Worm (Caenorhabditis elegans) whole organism, L4 larva: ENCODE data around the gene T05A10.6.

Source experiments
- F26F4.8 ChIP-seq: fragments of 200-800 bp; sonication (Bioruptor generic); conservative IDR thresholded peaks from 2 replicates; pipeline ENCODE4 v1.3.6; 2022; ENCODE audit warnings: missing genetic modification characterization, missing compliant biosample characterization
- F37D6.2 ChIP-seq: sonication (generic microtip); optimal IDR thresholded peaks from 2 replicates; lab custom pipeline; 2016; ENCODE audit warnings: mild to moderate bottlenecking, missing genetic modification characterization, missing compliant biosample characterization
- R02D3.7 ChIP-seq: fragments of 150-350 bp; sonication (generic microtip); optimal IDR thresholded peaks from 3 replicates; lab custom pipeline; 2014; ENCODE audit warnings: missing biosample characterization, missing genetic modification characterization
- arid-1 ChIP-seq: fragments of 200-800 bp; sonication (Bioruptor generic); conservative IDR thresholded peaks from 2 replicates; pipeline ENCODE4 v1.3.6; 2022; ENCODE audit warnings: missing genetic modification reagents, missing genetic modification characterization, missing compliant biosample characterization
- ceh-20 ChIP-seq: fragments of 200-800 bp; sonication (Bioruptor generic); IDR thresholded peaks from 2 replicates; pipeline ENCODE4 v1.3.6; 2022; ENCODE audit warnings: missing genetic modification reagents, missing genetic modification characterization, missing compliant biosample characterization
- ctbp-1 ChIP-seq: fragments of 200-800 bp; sonication (Bioruptor generic); IDR thresholded peaks from 2 replicates; pipeline ENCODE4 v1.3.6; 2022; ENCODE audit warnings: missing genetic modification reagents, missing genetic modification characterization, missing compliant biosample characterization
- daf-12 ChIP-seq: fragments of 150-350 bp; optimal IDR thresholded peaks from 2 replicates; lab custom pipeline; 2014; ENCODE audit warnings: missing biosample characterization, missing genetic modification reagents, missing genetic modification characterization
- daf-16 ChIP-seq, 3 experiments: sonication (generic microtip); optimal IDR thresholded peaks; 2 replicates each; lab custom pipeline; 2016 to 2017; ENCODE audit warnings: missing genetic modification characterization in 3 of 3, missing genetic modification reagents in 3 of 3, mild to moderate bottlenecking in 2 of 3, missing compliant biosample characterization in 2 of 3, missing biosample characterization in 1 of 3, moderate library complexity in 1 of 3
- dmd-6 ChIP-seq: fragments of 200-800 bp; sonication (Bioruptor generic); IDR thresholded peaks from 2 replicates; pipeline ENCODE4 v1.3.6; 2022; ENCODE audit warnings: missing genetic modification reagents, missing genetic modification characterization, missing compliant biosample characterization
- gei-8 ChIP-seq: fragments of 200-800 bp; sonication (Bioruptor generic); optimal IDR thresholded peaks from 2 replicates; lab custom pipeline; 2018; ENCODE audit warnings: mild to moderate bottlenecking, missing genetic modification characterization, missing compliant biosample characterization
- hlh-30 ChIP-seq: sonication (generic microtip); optimal IDR thresholded peaks from 2 replicates; lab custom pipeline; 2017; ENCODE audit warnings: antibody characterized with exemption, mild to moderate bottlenecking, missing genetic modification characterization, missing compliant biosample characterization; ENCODE audit not compliant: insufficient read depth
- lin-38 ChIP-seq: fragments of 200-800 bp; sonication (Bioruptor generic); IDR thresholded peaks from 2 replicates; pipeline ENCODE4 v1.3.6; 2022; ENCODE audit warnings: missing genetic modification reagents, missing genetic modification characterization, missing compliant biosample characterization
- madf-5 ChIP-seq, 2 experiments: fragments of 200-800 bp; sonication (Bioruptor generic); IDR thresholded peaks; 2 replicates each; pipeline ENCODE4 v1.3.6; 2022; ENCODE audit warnings: missing compliant biosample characterization in 2 of 2, missing genetic modification characterization in 2 of 2
- mes-2 ChIP-seq: sonication (generic microtip); optimal IDR thresholded peaks from 2 replicates; lab custom pipeline; 2016; ENCODE audit warnings: missing genotype, mild to moderate bottlenecking, missing genetic modification characterization, missing compliant biosample characterization; ENCODE audit not compliant: poor library complexity, severe bottlenecking
- nhr-237 ChIP-seq: sonication (generic microtip); optimal IDR thresholded peaks from 2 replicates; lab custom pipeline; 2017; ENCODE audit warnings: missing biosample characterization, missing genetic modification characterization
- nhr-25 ChIP-seq: sonication (generic microtip); optimal IDR thresholded peaks from 2 replicates; lab custom pipeline; 2017; ENCODE audit warnings: missing genetic modification characterization, mild to moderate bottlenecking, missing compliant biosample characterization, antibody characterized with exemption, moderate library complexity, borderline replicate concordance; ENCODE audit not compliant: insufficient read depth
- nhr-28 ChIP-seq: fragments of 150-350 bp; optimal IDR thresholded peaks from 2 replicates; lab custom pipeline; 2014; ENCODE audit warnings: missing biosample characterization, missing genetic modification characterization
- nhr-77 ChIP-seq: fragments of 150-350 bp; optimal IDR thresholded peaks from 2 replicates; lab custom pipeline; 2014; ENCODE audit warnings: missing biosample characterization, missing genetic modification characterization
- php-3 ChIP-seq: fragments of 200-800 bp; sonication (Bioruptor generic); IDR thresholded peaks from 2 replicates; pipeline ENCODE4 v1.3.6; 2022; ENCODE audit warnings: missing genetic modification reagents, missing genetic modification characterization, missing compliant biosample characterization
- pqm-1 ChIP-seq: sonication (generic microtip); optimal IDR thresholded peaks from 2 replicates; lab custom pipeline; 2017; ENCODE audit warnings: missing biosample characterization, missing genetic modification characterization
- snpc-4 ChIP-seq: fragments of 150-350 bp; optimal IDR thresholded peaks from 2 replicates; lab custom pipeline; 2014; ENCODE audit warnings: missing biosample characterization, missing genetic modification characterization

Gene T05A10.6

DNA sequence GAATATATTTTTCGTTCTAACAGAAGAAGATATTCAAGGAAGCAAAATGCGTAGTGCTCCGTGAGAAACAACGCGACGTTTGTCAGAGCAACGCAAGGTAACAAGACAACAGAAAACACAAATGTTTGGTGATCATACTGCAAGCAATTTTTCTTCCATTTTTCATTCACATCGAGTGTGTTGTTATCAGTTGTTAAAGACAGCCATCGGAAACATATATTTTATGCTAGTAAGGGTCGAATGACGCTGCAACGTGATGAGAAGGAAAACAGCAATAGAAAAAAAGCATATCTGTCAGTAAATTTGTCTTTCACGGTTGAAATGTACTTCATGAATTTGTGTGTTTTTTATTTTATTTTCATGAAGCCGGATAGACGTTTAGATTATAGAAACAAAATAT is 46.4 kb downstream of the T05A10.6 start:
- TF ChIP-seq mes-2 (tag; lab: Kevin White, UChicago): no peak
- TF ChIP-seq daf-16 (GFP tag; optimal IDR thresholded peaks at IDR 0.05; lab: Kevin White, UChicago): no peak
- peak; percentile 69 for TF ChIP-seq daf-16 (tag; optimal IDR thresholded peaks at IDR 0.05; lab: Kevin White, UChicago)
- TF ChIP-seq nhr-25 (tag; lab: Kevin White, UChicago): no peak
- peak; percentile 34; the same call in 1 of the 2 replicates for TF ChIP-seq dmd-6
- TF ChIP-seq php-3 (GFP tag; lab: Robert Waterston, UW): 0 out of 2 replicates have a peak, but pooled peaks have one; percentile 28
- peak; percentile 75 for TF ChIP-seq pqm-1 (tag; lab: Kevin White, UChicago)
- peak; percentile 14 for TF ChIP-seq hlh-30 (tag; lab: Kevin White, UChicago)
- peak; percentile 60 for TF ChIP-seq nhr-28 (tag; lab: Kevin White, UChicago)
- no peak for TF ChIP-seq gei-8 (GFP tag; lab: Kevin White, UChicago)
- TF ChIP-seq nhr-77: peak; percentile 20

DNA sequence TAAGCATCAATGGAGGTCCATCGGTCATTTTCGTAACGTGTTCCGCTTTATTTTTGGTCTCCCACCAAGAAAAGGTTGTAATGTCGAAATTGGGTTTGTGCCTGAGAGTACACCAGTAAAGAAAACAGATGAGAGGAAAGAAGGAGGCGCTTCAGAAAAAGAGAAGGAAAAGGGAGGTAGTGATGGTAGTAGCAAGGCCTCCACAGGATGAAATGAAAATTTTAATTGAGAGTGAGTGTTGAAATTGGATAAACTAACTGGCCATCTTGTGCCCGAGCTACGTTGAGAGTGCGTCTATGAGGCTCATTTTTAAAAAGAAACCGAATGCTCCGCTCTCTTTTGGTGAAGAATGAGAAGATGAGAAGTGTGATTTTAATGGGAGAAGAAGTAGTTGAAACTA is 48.2 kb downstream of the T05A10.6 start, which contains the start of gene R07A4.2:
Gene R07A4.2, minus strand, starts transcription at position 101 of the 400 bp plus-strand sequence.
- TF ChIP-seq madf-5 (GFP tag; IDR thresholded peaks at IDR 0.05; lab: Robert Waterston, UW): no peak
- TF ChIP-seq R02D3.7 (tag; lab: Kevin White, UChicago): no peak
- TF ChIP-seq nhr-237 (tag; lab: Kevin White, UChicago): no peak
- no peak for TF ChIP-seq snpc-4 (tag; lab: Kevin White, UChicago)
- no peak for TF ChIP-seq pqm-1 (tag; lab: Kevin White, UChicago)
- TF ChIP-seq ceh-20: no peak
- TF ChIP-seq arid-1 (GFP tag; lab: Robert Waterston, UW): no peak
- TF ChIP-seq lin-38 (GFP tag; lab: Robert Waterston, UW): no peak
- TF ChIP-seq ctbp-1 (GFP tag; lab: Robert Waterston, UW): no peak
- TF ChIP-seq F26F4.8 (GFP tag; lab: Robert Waterston, UW): no peak
- TF ChIP-seq daf-16 (GFP tag; optimal IDR thresholded peaks at IDR 0.05; lab: Kevin White, UChicago): no peak
- TF ChIP-seq daf-16 (tag; optimal IDR thresholded peaks at IDR 0.05; lab: Kevin White, UChicago): no peak
- no peak for TF ChIP-seq daf-12 (tag; lab: Kevin White, UChicago)
- TF ChIP-seq F37D6.2 (tag; lab: Kevin White, UChicago): no peak
- no peak for TF ChIP-seq php-3 (GFP tag; lab: Robert Waterston, UW)
